Worm (Caenorhabditis elegans) whole organism, mixed stage, embryonic: ENCODE data around the gene Y46H3A.5.

Experiments used
- M03D4.4 ChIP-seq: sonication (generic microtip); optimal IDR thresholded peaks from 2 replicates; lab custom pipeline; 2017; ENCODE audit warnings: mild to moderate bottlenecking, missing genetic modification characterization, missing compliant biosample characterization
- bed-3 ChIP-seq: fragments of 200-800 bp; sonication (Bioruptor generic); optimal IDR thresholded peaks from 3 replicates; lab custom pipeline; 2018; ENCODE audit warnings: mild to moderate bottlenecking, missing genetic modification characterization, moderate library complexity, missing compliant biosample characterization
- blmp-1 ChIP-seq: fragments of 150-350 bp; optimal IDR thresholded peaks from 2 replicates; lab custom pipeline; 2014; ENCODE audit warnings: missing biosample characterization, missing genetic modification characterization
- ceh-39 ChIP-seq: fragments of 150-350 bp; optimal IDR thresholded peaks from 2 replicates; lab custom pipeline; 2014; ENCODE audit warnings: missing biosample characterization, missing genetic modification characterization
- ceh-43 ChIP-seq: fragments of 200-800 bp; sonication (Bioruptor generic); optimal IDR thresholded peaks from 2 replicates; lab custom pipeline; 2018; ENCODE audit warnings: mild to moderate bottlenecking, missing genetic modification characterization, moderate library complexity, missing compliant biosample characterization
- cnd-1 ChIP-seq: fragments of 200-800 bp; sonication (Bioruptor generic); optimal IDR thresholded peaks from 2 replicates; lab custom pipeline; 2018; ENCODE audit warnings: mild to moderate bottlenecking, missing genetic modification characterization, missing compliant biosample characterization
- drap-1 ChIP-seq: fragments of 200-800 bp; sonication (Bioruptor generic); optimal IDR thresholded peaks from 3 replicates; lab custom pipeline; 2018; ENCODE audit warnings: mild to moderate bottlenecking, missing genetic modification characterization, missing compliant biosample characterization
- elt-1 ChIP-seq: sonication (generic microtip); optimal IDR thresholded peaks from 2 replicates; lab custom pipeline; 2017; ENCODE audit warnings: missing genetic modification characterization, mild to moderate bottlenecking, missing compliant biosample characterization, antibody characterized with exemption, moderate library complexity, borderline replicate concordance; ENCODE audit not compliant: insufficient read depth
- elt-3 ChIP-seq: fragments of 150-350 bp; optimal IDR thresholded peaks from 2 replicates; lab custom pipeline; 2014; ENCODE audit warnings: missing biosample characterization, missing genetic modification characterization
- flh-1 ChIP-seq: fragments of 200-800 bp; sonication (Bioruptor generic); optimal IDR thresholded peaks from 2 replicates; lab custom pipeline; 2018; ENCODE audit warnings: mild to moderate bottlenecking, missing genetic modification characterization, moderate library complexity, missing compliant biosample characterization
- ham-2 ChIP-seq: fragments of 200-800 bp; sonication (Bioruptor generic); optimal IDR thresholded peaks from 2 replicates; lab custom pipeline; 2018; ENCODE audit warnings: mild to moderate bottlenecking, missing genetic modification characterization, missing compliant biosample characterization
- lin-32 ChIP-seq: fragments of 200-800 bp; sonication (Bioruptor generic); optimal IDR thresholded peaks from 2 replicates; lab custom pipeline; 2018; ENCODE audit warnings: mild to moderate bottlenecking, missing genetic modification characterization, missing compliant biosample characterization
- lsy-2 ChIP-seq: fragments of 150-350 bp; optimal IDR thresholded peaks from 2 replicates; lab custom pipeline; 2014; ENCODE audit warnings: missing biosample characterization, missing genetic modification characterization
- mab-5 ChIP-seq: fragments of 150-350 bp; optimal IDR thresholded peaks from 2 replicates; lab custom pipeline; 2014; ENCODE audit warnings: missing biosample characterization, missing genetic modification characterization
- mep-1 ChIP-seq: fragments of 150-350 bp; optimal IDR thresholded peaks from 2 replicates; lab custom pipeline; 2017; ENCODE audit warnings: missing biosample characterization, missing genetic modification reagents, missing genetic modification characterization, inconsistent platforms
- mls-2 ChIP-seq: sonication (generic microtip); optimal IDR thresholded peaks from 2 replicates; lab custom pipeline; 2016; ENCODE audit warnings: mild to moderate bottlenecking, missing genetic modification characterization, moderate library complexity, missing compliant biosample characterization
- nhr-12 ChIP-seq: fragments of 150-350 bp; optimal IDR thresholded peaks from 2 replicates; lab custom pipeline; 2014; ENCODE audit warnings: missing biosample characterization, missing genetic modification characterization
- nhr-2 ChIP-seq: fragments of 150-350 bp; optimal IDR thresholded peaks from 2 replicates; lab custom pipeline; 2014; ENCODE audit warnings: missing biosample characterization, missing genetic modification characterization
- nhr-237 ChIP-seq: fragments of 150-350 bp; optimal IDR thresholded peaks from 2 replicates; lab custom pipeline; 2014; ENCODE audit warnings: missing biosample characterization, missing genetic modification characterization
- nhr-28 ChIP-seq: fragments of 150-350 bp; optimal IDR thresholded peaks from 2 replicates; lab custom pipeline; 2014; ENCODE audit warnings: missing biosample characterization, missing genetic modification characterization
- nhr-76 ChIP-seq: sonication (generic microtip); optimal IDR thresholded peaks from 2 replicates; lab custom pipeline; 2017; ENCODE audit warnings: missing biosample characterization, missing genetic modification characterization
- pha-4 ChIP-seq: fragments of 150-350 bp; optimal IDR thresholded peaks from 2 replicates; lab custom pipeline; 2018; ENCODE audit warnings: missing biosample characterization, missing genetic modification reagents, missing genetic modification characterization
- sem-2 ChIP-seq: fragments of 200-800 bp; sonication (Bioruptor generic); optimal IDR thresholded peaks from 2 replicates; lab custom pipeline; 2018; ENCODE audit warnings: mild to moderate bottlenecking, missing genetic modification characterization, missing compliant biosample characterization
- snpc-4 ChIP-seq: fragments of 150-350 bp; optimal IDR thresholded peaks from 2 replicates; lab custom pipeline; 2014; ENCODE audit warnings: missing biosample characterization, missing genetic modification characterization
- sptf-1 ChIP-seq: sonication (generic microtip); optimal IDR thresholded peaks from 2 replicates; lab custom pipeline; 2017; ENCODE audit warnings: mild to moderate bottlenecking, missing genetic modification characterization, moderate library complexity, missing compliant biosample characterization
- tbx-8 ChIP-seq: fragments of 200-800 bp; sonication (Bioruptor generic); optimal IDR thresholded peaks from 2 replicates; lab custom pipeline; 2018; ENCODE audit warnings: mild to moderate bottlenecking, missing genetic modification characterization, moderate library complexity, missing compliant biosample characterization
- unc-120 ChIP-seq: sonication (generic microtip); optimal IDR thresholded peaks from 2 replicates; lab custom pipeline; 2017; ENCODE audit warnings: missing genetic modification characterization, missing compliant biosample characterization; ENCODE audit not compliant: poor library complexity, severe bottlenecking
- unc-39 ChIP-seq: fragments of 150-350 bp; optimal IDR thresholded peaks from 2 replicates; lab custom pipeline; 2014; ENCODE audit warnings: missing biosample characterization, missing genetic modification characterization
- unc-62 ChIP-seq: fragments of 150-350 bp; optimal IDR thresholded peaks from 2 replicates; lab custom pipeline; 2014; ENCODE audit warnings: missing biosample characterization, missing genetic modification reagents, missing genetic modification characterization
- zip-8 ChIP-seq: fragments of 150-350 bp; optimal IDR thresholded peaks from 2 replicates; lab custom pipeline; 2014; ENCODE audit warnings: missing biosample characterization, missing genetic modification characterization
- ztf-11 ChIP-seq: fragments of 150-350 bp; optimal IDR thresholded peaks from 2 replicates; lab custom pipeline; 2014; ENCODE audit warnings: missing biosample characterization, missing genetic modification characterization

Y46H3A.5 gene

ce11 chrV:1794218-1794617 is 20.5 kb downstream of the Y46H3A.5 start, which contains the start of gene F36H9.1:
F36H9.1 (plus strand) TSS chrV:1794518.
- no peak for TF ChIP-seq ceh-39 (tag; lab: Kevin White, UChicago)
- TF ChIP-seq nhr-28 (tag; lab: Kevin White, UChicago), result no peak
- no peak for TF ChIP-seq mls-2 (tag; lab: Kevin White, UChicago)
- no peak for TF ChIP-seq zip-8 (tag; lab: Kevin White, UChicago)
- no peak for TF ChIP-seq blmp-1 (tag; lab: Kevin White, UChicago)
- TF ChIP-seq ztf-11, result no peak
- TF ChIP-seq snpc-4, result no peak
- TF ChIP-seq pha-4 (tag; lab: Kevin White, UChicago), result no peak
- TF ChIP-seq mab-5 (tag; lab: Kevin White, UChicago), result no peak
- TF ChIP-seq mep-1 (tag; lab: Kevin White, UChicago), result no peak
- TF ChIP-seq ceh-43 (GFP tag; lab: Kevin White, UChicago), result no peak
- no peak for TF ChIP-seq bed-3 (GFP tag; lab: Kevin White, UChicago)

ce11 chrV:1789495-1789894 is 25.2 kb downstream of the Y46H3A.5 start:
- TF ChIP-seq lsy-2 (tag; lab: Kevin White, UChicago) (no peak), unc-39 (tag; lab: Kevin White, UChicago) (no peak), elt-1 (tag; lab: Kevin White, UChicago) (no peak), mep-1 (tag; lab: Kevin White, UChicago) (no peak), nhr-2 (no peak), nhr-76 (tag; lab: Kevin White, UChicago) (no peak), pha-4 (tag; lab: Kevin White, UChicago) (no peak), blmp-1 (tag; lab: Kevin White, UChicago) (no peak), cnd-1 (tag; lab: Kevin White, UChicago) (no peak), nhr-12 (tag; lab: Kevin White, UChicago) (no peak), ceh-39 (tag; lab: Kevin White, UChicago) (no peak), unc-120 (tag; lab: Kevin White, UChicago) (no peak), unc-62 (GFP tag; lab: Kevin White, UChicago) (no peak), tbx-8 (GFP tag; lab: Kevin White, UChicago) (no peak), nhr-237 (tag; lab: Kevin White, UChicago) (no peak)

DNA sequence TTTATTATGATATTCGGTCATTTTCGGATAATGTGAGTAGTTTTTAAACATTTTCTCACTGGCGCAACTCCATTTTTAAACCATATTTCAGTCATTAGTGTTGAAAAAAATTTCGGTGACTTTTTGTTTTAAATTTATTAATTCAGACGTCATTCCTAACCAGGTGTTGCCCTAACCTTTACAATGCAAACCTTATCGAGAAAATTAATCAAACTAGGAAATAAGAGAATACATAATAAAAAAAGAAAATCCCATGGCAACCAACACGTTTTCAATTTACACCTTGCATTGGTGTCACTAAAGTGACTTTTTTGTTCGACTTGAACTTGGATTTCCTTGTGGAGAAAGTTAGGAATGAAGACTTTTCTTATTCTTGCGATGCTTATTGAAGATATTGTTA is 26.5 kb downstream of the Y46H3A.5 start, which contains the start of gene F36H9.2:
Gene F36H9.2 (plus strand): TSS at position 301 of the 400 bp plus-strand sequence.
- no peak for TF ChIP-seq unc-120 (tag; lab: Kevin White, UChicago)
- TF ChIP-seq tbx-8 (GFP tag; lab: Kevin White, UChicago), result no peak
- TF ChIP-seq nhr-237 (tag; lab: Kevin White, UChicago), result no peak
- no peak for TF ChIP-seq ceh-39 (tag; lab: Kevin White, UChicago)
- TF ChIP-seq blmp-1 (tag; lab: Kevin White, UChicago), result no peak
- TF ChIP-seq M03D4.4, result no peak
- TF ChIP-seq sem-2 (GFP tag; lab: Kevin White, UChicago), result no peak
- no peak for TF ChIP-seq bed-3 (GFP tag; lab: Kevin White, UChicago)
- no peak for TF ChIP-seq ham-2 (GFP tag; lab: Kevin White, UChicago)
- no peak for TF ChIP-seq elt-3
- TF ChIP-seq unc-39 (tag; lab: Kevin White, UChicago), result no peak
- no peak for TF ChIP-seq nhr-76 (tag; lab: Kevin White, UChicago)
- TF ChIP-seq ceh-43 (GFP tag; lab: Kevin White, UChicago), result no peak

- TF ChIP-seq bed-3 (GFP tag; lab: Kevin White, UChicago) (no peak), mab-5 (tag; lab: Kevin White, UChicago) (no peak), nhr-12 (tag; lab: Kevin White, UChicago) (no peak), mls-2 (tag; lab: Kevin White, UChicago) (no peak), nhr-76 (tag; lab: Kevin White, UChicago) (no peak), lin-32 (GFP tag; lab: Kevin White, UChicago) (no peak), cnd-1 (tag; lab: Kevin White, UChicago) (no peak), lsy-2 (tag; lab: Kevin White, UChicago) (no peak), nhr-237 (tag; lab: Kevin White, UChicago) (no peak), sem-2 (GFP tag; lab: Kevin White, UChicago) (no peak), elt-1 (tag; lab: Kevin White, UChicago) (no peak), sptf-1 (no peak), drap-1 (GFP tag; lab: Kevin White, UChicago) (no peak), flh-1 (no peak)
- TF ChIP-seq, all 35 proteins: peak for 0
Observed at ce11 chrV:1781922-1782321, 32.8 kb downstream of the Y46H3A.5 start, which contains the start of gene F36H9.5. F36H9.5 (minus strand) TSS chrV:1782022.
